Fruit fly (Drosophila melanogaster) ovary, adult (tissue): ENCODE results near the gene Tep3.
"Not testable (repeated sequence)": the region's sequence is repeated elsewhere in the genome, so short reads cannot be mapped to it uniquely, and the experiment has no call there.

Experiments
- CG17801 ChIP-seq: fragments of 200-800 bp; optimal IDR thresholded peaks from 2 replicates; lab custom pipeline; 2019; ENCODE audit warnings: missing biosample characterization, mild to moderate bottlenecking, missing genetic modification characterization, moderate library complexity; ENCODE audit not compliant: partially characterized antibody

The Tep3 gene

DNA sequence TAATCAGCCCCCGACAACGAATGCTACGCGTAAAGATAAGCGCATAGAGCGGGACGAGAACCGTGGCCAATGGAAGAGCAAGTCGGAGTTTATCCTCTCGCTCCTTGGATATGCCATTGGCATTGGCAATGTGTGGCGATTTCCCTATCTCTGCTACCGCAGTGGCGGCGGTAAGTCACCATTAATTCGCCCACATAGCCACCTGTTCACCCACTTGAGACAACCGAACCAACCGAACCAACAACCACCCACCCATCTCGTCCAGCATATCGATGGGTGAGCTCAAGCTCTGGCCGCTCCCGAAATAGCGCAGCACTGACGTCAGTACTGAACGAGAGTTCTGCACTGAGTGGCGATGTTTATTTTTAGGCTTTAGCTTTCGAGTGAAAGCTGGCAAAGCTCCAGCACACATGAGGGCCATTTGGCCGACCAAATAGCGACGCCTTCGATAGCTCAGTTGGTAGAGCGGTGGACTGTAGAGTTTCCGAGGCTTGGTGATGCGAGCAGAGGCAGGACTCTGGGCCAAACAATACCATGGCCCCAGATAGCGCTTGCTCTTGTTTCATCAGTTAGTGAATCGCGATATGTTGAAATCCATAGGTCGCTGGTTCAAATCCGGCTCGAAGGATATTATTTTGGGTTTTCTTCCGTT, 8.6 kb downstream of the Tep3 start:
- no peak for TF ChIP-seq CG17801

DNA sequence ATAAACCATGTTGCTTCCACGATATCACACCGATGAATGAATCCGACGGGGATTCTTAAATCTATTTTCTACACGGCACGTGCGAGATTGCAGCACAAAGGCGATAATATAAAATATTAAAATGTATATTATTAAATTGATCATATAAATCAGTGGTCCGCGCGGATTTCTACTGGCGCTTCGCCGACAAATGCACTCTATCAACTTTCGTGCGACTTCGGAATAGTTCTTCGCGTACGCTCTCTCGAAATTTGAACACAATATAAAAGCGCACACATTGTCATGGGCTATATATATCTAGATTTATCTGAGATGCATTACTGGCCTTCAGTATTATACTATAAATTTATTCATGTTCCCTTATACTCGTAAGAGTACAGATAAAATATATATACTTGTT, 13.9 kb downstream of the Tep3 start, which contains the start of gene CG33296:
Gene CG33296, minus strand, starts transcription at position 101 of the 400 bp plus-strand sequence.
- no peak for TF ChIP-seq CG17801

DNA sequence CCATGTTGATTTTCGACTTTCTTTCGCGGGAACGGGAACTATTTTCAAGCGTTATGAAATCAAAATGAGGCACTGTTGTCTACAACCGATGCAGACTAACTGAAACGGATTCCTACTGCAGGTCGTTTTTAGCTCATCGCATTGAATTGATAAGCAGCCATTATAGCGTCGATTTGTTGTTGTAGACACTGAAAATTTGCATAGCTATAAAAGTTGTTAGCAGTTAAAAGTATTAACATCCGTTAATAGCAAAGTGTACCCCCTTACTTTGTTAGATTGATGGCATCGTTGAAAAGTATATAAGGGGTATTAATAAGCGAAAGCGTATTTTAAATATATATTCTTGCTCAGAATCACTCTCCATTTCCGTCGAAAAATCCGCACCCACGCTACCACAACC, 16.8 kb downstream of the Tep3 start, which contains the start of gene CG13793:
Gene CG13793, minus strand, starts transcription at position 101 of the 400 bp plus-strand sequence.
- TF ChIP-seq CG17801, result no peak

DNA sequence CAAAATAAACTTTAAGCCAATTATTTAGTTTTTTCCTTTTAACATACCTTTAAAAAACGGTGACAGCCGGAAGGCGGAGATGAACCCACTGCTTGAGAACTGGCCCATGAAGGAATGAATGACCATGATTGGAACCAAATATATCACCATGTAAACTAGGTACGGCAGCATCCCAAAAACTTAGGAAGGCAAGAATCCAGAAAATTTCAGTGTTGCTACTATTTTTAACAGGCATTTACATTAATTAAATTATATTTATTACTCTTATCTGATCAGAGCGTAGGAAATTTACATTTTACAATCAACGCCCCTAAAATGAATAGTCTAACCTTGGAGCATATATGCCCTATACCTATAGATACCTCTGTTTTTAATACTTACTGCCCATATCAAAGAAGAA, 19.5 kb downstream of the Tep3 start:
- no peak for TF ChIP-seq CG17801

DNA sequence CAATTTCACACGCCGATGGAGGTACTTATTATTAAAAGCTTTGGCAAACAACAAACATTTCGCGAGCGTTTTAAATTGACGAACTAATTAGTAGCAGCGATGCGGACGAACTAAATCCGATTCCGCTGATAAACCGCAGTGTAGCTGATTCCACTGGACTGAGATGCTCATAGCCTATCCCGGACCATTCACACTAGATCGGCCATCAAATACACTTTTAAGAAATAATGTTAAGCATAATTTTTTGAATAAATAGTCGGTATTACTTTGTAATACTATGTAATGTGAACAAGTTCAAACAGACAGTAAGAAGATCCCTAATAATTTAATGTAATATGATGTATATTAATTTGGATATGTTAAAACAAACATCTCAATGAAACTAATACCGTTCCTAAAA, 20.1 kb downstream of the Tep3 start, which contains the start of gene CG13794:
Gene CG13794, minus strand, starts transcription at position 101 of the 400 bp plus-strand sequence.
- no peak for TF ChIP-seq CG17801

DNA sequence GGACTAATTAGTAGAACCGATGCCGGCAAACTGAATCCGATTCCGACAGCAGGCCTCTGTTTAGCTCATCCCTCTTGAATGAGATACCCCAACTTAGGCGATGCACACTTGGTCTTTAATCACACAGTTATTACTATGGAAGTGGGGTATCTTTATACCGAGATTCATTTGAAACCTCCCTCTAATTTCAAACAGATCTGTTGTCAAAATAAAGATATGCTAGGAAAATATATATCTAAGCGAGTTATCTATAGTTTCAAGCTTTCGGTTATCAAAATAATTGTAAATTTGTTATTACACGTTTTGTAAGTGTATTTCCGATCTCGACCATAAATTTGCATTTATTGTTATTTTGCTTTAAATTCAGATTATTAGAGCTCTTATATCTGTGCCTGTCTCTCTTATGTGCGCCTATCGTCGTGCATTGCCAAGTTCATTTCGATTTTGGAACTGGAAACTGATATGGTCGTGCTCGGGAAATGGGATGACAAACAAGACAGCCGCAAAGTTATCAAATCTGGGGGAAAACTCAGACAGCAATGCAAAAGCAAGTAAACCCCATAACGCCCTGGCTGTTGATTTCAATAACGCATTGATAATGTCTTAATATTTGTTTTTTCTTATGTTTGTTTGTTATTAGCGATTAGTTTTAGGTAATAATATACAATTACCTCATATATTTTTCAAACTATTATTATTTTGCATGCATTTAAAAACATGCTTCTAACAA, 23.8 kb downstream of the Tep3 start, which contains the start of gene CG13795:
Gene CG13795, minus strand, starts transcription at position 31 of the 730 bp plus-strand sequence.
- TF ChIP-seq CG17801, result no peak

DNA sequence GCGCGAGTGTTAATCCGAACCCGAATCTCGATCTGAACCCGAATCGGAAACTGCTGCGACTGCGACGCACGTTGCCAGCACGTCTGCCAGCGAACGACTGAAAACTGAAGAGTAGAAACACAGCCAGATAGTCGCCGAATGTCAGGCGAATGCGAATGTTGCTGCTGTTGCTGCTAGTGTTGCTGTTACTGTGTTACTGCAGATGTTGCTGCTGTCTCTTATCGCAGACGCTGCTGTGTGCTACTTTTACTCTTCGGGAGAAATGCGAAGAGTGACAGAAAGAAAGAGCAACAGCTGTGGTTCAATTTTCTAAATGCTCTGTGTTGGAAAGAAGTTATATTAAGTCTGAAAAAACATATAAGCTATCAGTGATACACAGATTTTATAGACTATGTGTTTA, 30.0 kb downstream of the Tep3 start, which contains the start of gene CG13796:
Gene CG13796, minus strand, starts transcription at position 101 of the 400 bp plus-strand sequence.
- not testable (repeated sequence) for TF ChIP-seq CG17801

DNA sequence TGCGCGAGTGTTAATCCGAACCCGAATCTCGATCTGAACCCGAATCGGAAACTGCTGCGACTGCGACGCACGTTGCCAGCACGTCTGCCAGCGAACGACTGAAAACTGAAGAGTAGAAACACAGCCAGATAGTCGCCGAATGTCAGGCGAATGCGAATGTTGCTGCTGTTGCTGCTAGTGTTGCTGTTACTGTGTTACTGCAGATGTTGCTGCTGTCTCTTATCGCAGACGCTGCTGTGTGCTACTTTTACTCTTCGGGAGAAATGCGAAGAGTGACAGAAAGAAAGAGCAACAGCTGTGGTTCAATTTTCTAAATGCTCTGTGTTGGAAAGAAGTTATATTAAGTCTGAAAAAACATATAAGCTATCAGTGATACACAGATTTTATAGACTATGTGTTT, 36.1 kb downstream of the Tep3 start, which contains the start of gene CG31904:
Gene CG31904, minus strand, starts transcription at position 101 of the 400 bp plus-strand sequence.
- not testable (repeated sequence) for TF ChIP-seq CG17801

DNA sequence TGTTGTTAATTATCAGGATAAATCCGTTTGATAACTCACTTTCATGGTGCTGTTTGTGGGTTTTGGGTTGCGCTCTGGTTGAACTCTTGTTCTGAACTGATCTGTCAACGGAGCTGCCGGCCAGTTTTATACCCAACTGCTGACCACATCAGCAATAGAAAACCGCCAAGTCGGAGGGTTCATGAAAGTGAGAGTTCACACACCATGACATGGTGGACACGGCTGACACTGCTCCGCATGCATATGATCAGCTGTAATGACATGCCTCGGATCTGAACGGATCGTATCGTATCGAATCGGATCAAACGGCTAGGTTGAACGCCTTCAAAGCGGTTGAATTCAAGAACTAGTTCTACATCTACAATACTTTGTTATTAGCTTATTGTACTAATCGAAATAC, 38.8 kb downstream of the Tep3 start, which contains the start of gene Acp1:
Gene Acp1, minus strand, starts transcription at position 101 of the 400 bp plus-strand sequence.
- TF ChIP-seq CG17801, result no peak

DNA sequence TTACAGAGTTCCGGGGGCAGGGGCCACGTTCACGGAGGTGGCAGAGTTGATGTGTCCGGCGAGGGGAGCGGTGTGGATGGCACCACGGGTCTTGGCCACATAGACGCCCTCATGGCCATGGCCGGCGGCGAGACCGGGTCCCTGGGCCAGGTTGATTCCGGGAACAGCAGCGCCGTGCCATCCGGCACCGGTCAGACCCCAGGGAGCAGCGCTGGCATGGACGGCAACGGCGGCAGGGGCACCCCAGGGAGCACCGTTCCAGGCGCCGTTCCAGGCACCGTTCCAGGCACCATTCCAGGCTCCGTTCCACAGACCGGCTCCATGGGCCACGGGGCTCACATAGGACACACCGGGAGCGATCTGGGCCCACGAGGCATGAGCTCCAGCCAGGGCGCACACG, 41.6 kb downstream of the Tep3 start:
- no peak for TF ChIP-seq CG17801

DNA sequence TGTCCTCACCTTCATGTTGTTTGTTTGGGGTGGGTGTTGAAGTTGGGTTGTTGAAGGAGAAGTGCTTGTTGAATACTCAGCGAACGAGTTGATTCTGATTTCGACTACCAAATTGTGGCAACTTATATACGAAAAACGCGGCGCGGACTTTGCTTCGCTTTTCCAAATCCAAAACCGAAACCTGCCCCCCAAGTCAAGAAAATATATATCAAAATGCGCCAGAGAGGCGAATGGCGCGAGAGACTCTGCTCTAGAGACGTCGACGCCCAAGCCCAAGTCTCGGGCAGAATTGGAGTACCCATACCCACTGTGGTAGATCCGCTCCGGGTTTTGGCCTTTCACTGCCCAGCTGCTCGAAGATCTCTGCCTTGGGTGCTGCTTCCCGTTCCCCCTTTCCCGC, 42.1 kb downstream of the Tep3 start, which contains the start of gene CG7214:
Gene CG7214, minus strand, starts transcription at position 101 of the 400 bp plus-strand sequence.
- TF ChIP-seq CG17801, result no peak

DNA sequence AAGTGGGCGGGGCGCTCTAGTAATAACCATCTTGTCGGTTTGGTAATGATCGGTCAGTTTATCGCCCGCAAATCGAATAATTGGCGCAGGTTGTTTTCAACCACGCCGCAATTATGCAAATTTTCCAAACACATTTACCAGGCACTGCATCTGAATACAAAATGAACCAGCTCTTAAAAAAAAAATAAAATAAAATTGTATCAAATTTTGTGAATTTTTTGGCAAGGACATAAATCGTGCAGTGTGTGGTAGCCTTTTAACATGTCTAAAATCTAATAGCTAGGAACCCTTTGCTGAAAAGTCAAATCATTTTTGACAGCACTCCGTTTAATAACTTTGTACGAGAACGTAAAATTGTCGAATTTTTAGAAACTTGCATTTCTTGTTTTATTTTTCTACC, 44.4 kb downstream of the Tep3 start, which contains the start of gene ATPsynGL:
Gene ATPsynGL, plus strand, starts transcription at position 301 of the 400 bp plus-strand sequence.
- no peak for TF ChIP-seq CG17801

DNA sequence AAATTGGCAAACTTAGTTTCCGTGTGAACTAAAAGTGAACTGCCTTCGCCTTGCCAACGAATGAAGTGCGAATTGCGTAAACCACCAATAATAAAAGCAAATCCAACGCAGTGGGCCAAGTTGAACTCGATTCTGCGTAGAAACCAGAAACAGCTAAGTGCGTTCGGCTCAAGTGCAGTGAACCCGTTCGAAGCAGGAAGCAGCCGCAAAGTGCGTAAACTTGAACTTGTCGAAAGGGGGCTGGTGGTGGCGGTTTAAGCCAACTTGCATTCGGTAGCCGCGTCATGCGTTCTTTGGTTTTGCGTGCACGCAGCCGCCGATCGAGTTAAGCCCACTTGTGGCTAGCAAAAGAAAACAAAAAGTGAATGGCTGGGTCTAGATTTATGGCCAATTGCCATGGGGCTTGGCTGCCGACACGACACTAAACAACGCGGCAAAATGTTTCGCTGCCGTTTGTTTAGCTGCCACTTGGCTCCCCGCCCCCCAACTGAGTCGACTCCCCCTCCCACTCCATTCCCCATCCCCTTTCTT, 48.1 kb downstream of the Tep3 start:
- no peak for TF ChIP-seq CG17801

DNA sequence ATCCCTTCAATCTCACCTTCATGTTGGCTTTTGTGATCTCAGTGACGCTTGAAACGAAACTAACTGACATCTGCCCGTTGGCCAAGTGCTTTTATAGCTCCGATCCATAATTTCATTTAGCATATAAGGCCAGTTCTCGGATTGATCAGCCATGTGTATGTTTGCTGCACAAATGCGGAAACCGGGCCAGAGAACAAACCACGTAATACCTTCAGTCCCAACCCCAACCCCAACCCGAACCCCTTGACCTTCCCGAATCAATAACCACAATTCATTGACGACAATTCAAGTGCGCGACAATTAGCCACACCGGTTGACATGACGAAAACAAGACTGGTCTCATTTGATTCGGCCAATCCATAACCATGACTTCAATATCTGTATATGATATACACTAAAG, 50.5 kb downstream of the Tep3 start, which contains the start of gene CG7203:
Gene CG7203, minus strand, starts transcription at position 101 of the 400 bp plus-strand sequence.
- no peak for TF ChIP-seq CG17801

DNA sequence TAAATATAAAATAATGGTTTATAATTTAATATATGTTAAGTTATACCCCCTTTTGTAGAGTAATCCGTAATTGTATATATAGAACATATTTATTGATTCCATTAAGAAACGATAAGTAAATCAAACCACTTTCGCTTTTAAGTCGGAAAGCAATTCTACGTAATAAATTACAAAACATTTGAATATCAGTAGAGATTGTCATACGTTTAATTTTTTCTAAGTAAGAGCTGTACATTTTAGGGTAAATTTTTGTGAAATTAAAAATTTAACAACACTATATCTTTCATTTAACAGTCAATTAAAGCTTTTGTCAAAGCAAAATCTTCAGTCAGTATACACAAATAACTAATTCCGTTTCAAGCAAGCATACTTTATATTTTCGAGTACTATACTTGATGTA, 51.3 kb downstream of the Tep3 start, which contains the start of gene CG46025:
Gene CG46025, plus strand, starts transcription at position 301 of the 400 bp plus-strand sequence.
- TF ChIP-seq CG17801, result no peak

DNA sequence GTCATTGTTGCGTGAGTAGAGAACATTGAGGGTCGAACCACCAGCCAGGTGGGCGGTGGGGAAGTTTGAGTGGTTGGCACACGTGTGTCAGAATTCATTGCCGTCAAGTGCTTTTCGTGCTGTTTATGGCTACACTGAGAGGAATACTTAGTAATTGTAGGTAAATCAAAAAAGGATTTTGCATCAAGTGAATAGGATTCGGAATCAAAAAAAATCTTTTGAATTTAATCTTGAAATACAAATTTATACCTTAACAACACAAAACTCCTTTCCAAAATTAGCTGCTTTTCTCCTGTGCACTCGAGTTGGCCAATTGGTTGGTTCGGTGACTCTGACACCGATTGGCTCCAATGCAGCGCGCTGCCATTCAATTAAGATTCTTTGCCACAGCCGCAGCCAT, 51.9 kb downstream of the Tep3 start:
- TF ChIP-seq CG17801, result no peak

DNA sequence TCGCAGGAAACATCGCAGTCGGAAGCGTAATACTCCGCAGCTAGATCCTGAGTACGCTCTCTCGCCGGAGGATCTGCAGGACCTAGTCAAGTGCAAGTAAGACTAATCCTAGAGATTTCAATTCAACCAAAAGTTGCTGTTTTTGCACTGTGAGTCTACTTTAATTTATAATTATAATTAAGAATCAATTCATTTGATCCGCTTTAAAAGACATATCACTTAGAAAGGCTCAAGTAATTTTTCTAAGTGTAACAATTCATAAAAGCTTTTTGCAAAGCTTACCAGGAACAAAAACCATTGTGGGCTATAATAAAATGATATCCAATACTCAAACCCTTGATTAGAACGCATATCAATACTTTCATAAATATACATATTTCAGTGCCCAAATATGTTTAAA, 54.2 kb downstream of the Tep3 start:
- no peak for TF ChIP-seq CG17801
